Worm (Caenorhabditis elegans): ENCODE data around the gene fbxa-166.
"Not testable (repeated sequence)": the region's sequence is repeated elsewhere in the genome, so short reads cannot be mapped to it uniquely, and the experiment has no call there.

fbxa-166 gene

DNA sequence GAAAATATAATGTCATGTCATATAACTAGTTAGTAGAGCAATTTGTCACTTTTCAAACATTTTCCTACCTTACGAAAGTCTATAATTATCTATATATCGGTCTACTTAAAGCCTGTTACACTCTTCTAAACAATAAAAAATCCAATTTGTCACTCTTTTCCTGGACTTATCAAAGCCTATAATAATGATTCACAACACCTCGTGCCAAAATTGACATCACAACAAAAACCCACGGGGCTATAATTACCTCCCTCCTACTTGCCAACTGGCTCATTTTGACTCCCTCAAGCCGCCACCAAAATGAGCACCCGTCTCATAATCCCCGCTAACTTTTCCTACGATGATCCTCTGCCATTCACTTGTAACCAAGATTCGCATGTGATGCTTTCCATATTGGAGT lies 17.5 kb upstream of the fbxa-166 start, which contains the start of gene srg-20:
Gene srg-20 (plus strand): TSS at position 301 of the 400 bp plus-strand sequence.
- TF ChIP-seq F10E7.11 (tag; optimal IDR thresholded peaks at IDR 0.05); B0261.1 (tag; optimal IDR thresholded peaks at IDR 0.05); egl-44 (GFP tag; IDR thresholded peaks at IDR 0.05): not testable (repeated sequence)

DNA sequence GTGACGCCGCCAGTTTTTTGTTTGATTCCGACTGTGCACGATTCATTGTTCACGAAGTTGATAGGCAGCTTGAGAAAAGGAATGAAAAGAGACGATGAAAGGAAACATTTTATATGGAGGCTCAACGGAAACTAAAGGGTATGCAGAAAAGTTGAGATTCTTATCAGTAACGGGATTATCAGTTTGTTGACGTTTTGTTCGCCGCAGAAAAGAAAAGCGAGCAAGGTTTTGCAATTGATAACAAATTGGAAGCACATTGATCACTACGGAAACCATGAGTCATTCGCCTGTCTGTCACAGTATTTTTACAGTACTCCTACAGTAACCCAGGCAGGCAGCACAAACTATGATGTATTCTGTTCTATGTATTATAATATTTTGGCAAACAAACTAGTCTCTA lies 17.1 kb upstream of the fbxa-166 start:
- TF ChIP-seq Y95B8A.8 (GFP tag; IDR thresholded peaks at IDR 0.05) = no peak
- no peak for TF ChIP-seq lsy-27 (tag; optimal IDR thresholded peaks at IDR 0.05; ENCODE audit: borderline replicate concordance, insufficient read depth)
- peak; percentile 9 for TF ChIP-seq nhr-80 (tag; optimal IDR thresholded peaks at IDR 0.05)
- no peak for TF ChIP-seq akir-1 (GFP tag; optimal IDR thresholded peaks at IDR 0.05)

DNA sequence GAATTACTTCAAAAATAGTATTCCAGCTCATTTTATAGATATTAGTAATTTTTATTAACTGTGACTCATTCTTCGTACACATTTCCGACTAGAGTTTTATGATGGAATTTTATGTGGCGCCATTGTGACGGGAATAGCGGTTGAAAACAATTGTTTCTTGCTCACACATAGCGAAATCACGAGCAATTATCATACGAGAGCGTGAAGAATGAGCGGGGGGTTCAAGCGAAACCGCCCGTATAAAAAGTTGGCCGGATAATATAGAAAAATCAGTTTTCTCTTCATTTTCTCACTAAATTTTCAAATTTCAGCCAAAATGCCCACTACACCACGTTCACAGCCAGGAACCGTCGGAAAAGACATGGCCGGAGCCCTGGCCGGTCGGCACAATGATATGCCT lies 14.6 kb upstream of the fbxa-166 start, which contains the start of gene C08E3.1:
Gene C08E3.1 (plus strand): TSS at position 301 of the 400 bp plus-strand sequence.
- TF ChIP-seq madf-8 (GFP tag; conservative IDR thresholded peaks at IDR 0.05); athp-1 (tag; optimal IDR thresholded peaks at IDR 0.05); Y53G8AR.9 (GFP tag; conservative IDR thresholded peaks at IDR 0.05): not testable (repeated sequence)

DNA sequence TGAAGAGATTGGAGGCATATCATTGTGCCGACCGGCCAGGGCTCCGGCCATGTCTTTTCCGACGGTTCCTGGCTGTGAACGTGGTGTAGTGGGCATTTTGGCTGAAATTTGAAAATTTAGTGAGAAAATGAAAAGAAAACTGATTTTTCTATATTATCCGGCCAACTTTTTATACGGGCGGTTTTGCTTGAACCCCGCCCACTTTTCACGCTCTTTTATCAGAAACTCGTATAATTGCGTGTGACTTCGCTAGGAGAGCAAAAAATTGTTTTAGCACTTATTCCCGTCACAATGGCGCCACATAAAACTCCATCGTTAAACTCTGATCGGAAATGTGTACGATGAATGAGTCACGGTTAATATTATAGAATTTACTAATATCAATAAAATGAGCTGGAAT lies 13.4 kb upstream of the fbxa-166 start, which contains the start of gene C08E3.13:
Gene C08E3.13 (minus strand): TSS at position 101 of the 400 bp plus-strand sequence.
- TF ChIP-seq pha-4 (tag; optimal IDR thresholded peaks at IDR 0.05); nfya-2 (GFP tag; IDR thresholded peaks at IDR 0.05); B0035.1 (tag; optimal IDR thresholded peaks at IDR 0.05): not testable (repeated sequence)

DNA sequence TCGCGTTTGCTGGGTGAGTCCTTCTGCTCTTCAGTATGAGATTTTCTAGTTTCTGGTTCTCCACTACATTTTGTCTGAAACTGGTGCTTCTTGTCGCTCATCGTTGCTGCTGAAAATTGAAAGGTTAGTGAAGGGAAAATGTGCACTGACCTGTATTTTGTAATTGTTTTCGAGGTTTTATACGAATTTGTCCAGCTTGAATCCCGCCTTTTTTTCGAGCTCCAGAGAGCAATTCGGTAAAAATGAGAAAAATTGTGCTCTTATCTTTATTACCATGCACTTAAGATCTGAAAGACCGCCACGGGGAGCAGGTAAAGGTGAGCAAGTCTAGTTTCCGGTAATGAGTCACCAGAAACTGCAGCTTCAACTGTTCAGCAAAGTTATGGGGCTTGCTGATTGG lies 8.9 kb upstream of the fbxa-166 start, which contains the start of gene C08E3.15:
Gene C08E3.15 (minus strand): TSS at position 101 of the 400 bp plus-strand sequence.
- not testable (repeated sequence) for TF ChIP-seq ztf-22 (GFP tag; optimal IDR thresholded peaks at IDR 0.05); sdz-38 (tag; optimal IDR thresholded peaks at IDR 0.05); ZK185.1 (tag; optimal IDR thresholded peaks at IDR 0.05; ENCODE audit: poor library complexity, severe bottlenecking)

DNA sequence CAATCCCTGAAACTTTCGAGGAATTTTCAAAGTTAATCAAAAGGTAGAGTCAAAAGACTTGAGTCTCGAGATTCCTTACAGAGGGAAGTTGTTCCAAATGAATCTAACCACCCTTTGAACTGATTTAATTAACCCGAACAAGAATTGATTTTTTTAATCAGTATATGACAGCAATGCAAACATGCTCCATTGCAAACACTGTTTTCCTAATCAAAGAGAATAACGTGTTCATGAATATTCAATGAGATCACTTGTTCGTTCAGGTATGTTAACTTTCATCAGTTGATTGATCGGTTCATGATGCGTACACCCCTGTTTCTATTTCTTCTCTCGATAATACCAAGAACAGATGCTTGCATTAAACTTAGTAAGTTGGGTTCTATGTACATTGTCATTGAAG lies 6.8 kb upstream of the fbxa-166 start, which contains the start of gene C08E3.14:
Gene C08E3.14 (plus strand): TSS at position 301 of the 400 bp plus-strand sequence.
- TF ChIP-seq F22D6.2 (tag; optimal IDR thresholded peaks at IDR 0.05) = no peak
- no peak for TF ChIP-seq ceh-27 (GFP tag; optimal IDR thresholded peaks at IDR 0.05)
- no peak for TF ChIP-seq gei-17 (GFP tag; optimal IDR thresholded peaks at IDR 0.05)
- TF ChIP-seq die-1 (tag; optimal IDR thresholded peaks at IDR 0.05) = no peak

DNA sequence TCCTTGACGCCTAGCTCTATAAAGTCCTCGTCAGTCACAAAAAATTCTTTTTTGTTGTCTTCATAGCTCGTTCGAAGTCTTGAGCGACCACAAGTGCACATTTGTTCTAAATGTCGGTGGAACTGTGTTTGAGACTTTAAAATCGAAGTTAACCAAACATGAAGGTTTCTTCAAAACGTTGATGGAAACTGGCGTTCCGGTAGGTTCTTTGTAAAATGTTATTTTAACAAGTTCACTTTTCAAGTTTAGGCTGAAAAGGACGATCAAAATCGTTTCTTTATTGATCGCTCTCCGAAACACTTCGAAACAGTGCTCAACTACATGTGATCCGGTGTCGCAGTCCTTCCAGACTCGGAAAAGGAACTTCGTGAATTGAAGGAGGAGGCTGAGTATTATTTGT lies 5.7 kb upstream of the fbxa-166 start, which contains the start of gene fbxa-160:
Gene fbxa-160 (minus strand): TSS at position 101 of the 400 bp plus-strand sequence.
- TF ChIP-seq Y79H2A.3 (GFP tag; conservative IDR thresholded peaks at IDR 0.05) (no peak), lin-54 (GFP tag; optimal IDR thresholded peaks at IDR 0.05) (no peak), F49E8.2 (tag; optimal IDR thresholded peaks at IDR 0.05; ENCODE audit: insufficient read depth) (no peak), K12H6.12 (tag; optimal IDR thresholded peaks at IDR 0.05) (no peak), egl-44 (GFP tag; IDR thresholded peaks at IDR 0.05) (no peak), sptf-2 (GFP tag; optimal IDR thresholded peaks at IDR 0.05) (no peak), tbx-9 (tag; optimal IDR thresholded peaks at IDR 0.05; ENCODE audit: borderline replicate concordance) (no peak), ama-1 (optimal IDR thresholded peaks at IDR 0.05) (no peak), ama-1 (GFP tag; optimal IDR thresholded peaks at IDR 0.05) (no peak), zfh-2 (GFP tag; conservative IDR thresholded peaks at IDR 0.05) (no peak), K11D2.4 (GFP tag; IDR thresholded peaks at IDR 0.05) (no peak), aptf-3 (GFP tag; IDR thresholded peaks at IDR 0.05) (no peak), bed-2 (GFP tag; IDR thresholded peaks at IDR 0.05) (no peak), somi-1 (GFP tag; optimal IDR thresholded peaks at IDR 0.05) (no peak), nfyb-1 (GFP tag; IDR thresholded peaks at IDR 0.05) (no peak), hsf-1 (GFP tag; IDR thresholded peaks at IDR 0.05) (no peak), Y95B8A.8 (GFP tag; IDR thresholded peaks at IDR 0.05) (no peak), hlh-12 (tag; optimal IDR thresholded peaks at IDR 0.05) (no peak)
